Worm (Caenorhabditis elegans) whole organism, L4/young adult: ENCODE measurements around the gene C40A11.3.

ENCODE experiments used
- W03F9.2 ChIP-seq: fragments of 150-350 bp; optimal IDR thresholded peaks from 2 replicates; lab custom pipeline; 2014; ENCODE audit warnings: missing biosample characterization, missing genetic modification characterization
- dao-5 ChIP-seq: sonication (generic microtip); optimal IDR thresholded peaks from 2 replicates; lab custom pipeline; 2016; ENCODE audit warnings: missing genotype, missing genetic modification characterization, moderate library complexity, missing compliant biosample characterization
- him-1 ChIP-seq: sonication (generic microtip); optimal IDR thresholded peaks from 2 replicates; lab custom pipeline; 2016; ENCODE audit warnings: missing genotype, missing genetic modification reagents, missing genetic modification characterization, missing compliant biosample characterization

Gene C40A11.3

DNA sequence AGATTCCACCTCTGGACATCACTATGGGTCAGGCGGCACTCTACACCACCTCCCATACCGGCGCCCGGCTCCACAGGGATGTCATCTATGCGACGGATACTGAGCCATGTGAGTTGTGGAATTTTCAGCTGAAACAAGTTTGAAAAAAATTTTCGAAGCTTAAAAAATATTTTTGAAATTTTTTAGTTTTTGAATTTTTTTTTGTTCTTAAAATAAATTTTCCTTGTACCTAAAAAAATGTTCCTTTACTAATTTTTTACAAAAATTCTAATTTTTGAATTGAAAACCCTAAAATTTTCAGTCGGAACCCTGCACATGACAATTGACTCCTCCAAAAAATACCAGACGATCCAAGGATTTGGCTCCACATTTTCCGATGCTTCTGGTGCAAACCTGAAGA is 36.8 kb downstream of the C40A11.3 start:
- TF ChIP-seq him-1 (tag; lab: Kevin White, UChicago) (no peak), W03F9.2 (tag; lab: Kevin White, UChicago) (no peak), dao-5 (no peak)

DNA sequence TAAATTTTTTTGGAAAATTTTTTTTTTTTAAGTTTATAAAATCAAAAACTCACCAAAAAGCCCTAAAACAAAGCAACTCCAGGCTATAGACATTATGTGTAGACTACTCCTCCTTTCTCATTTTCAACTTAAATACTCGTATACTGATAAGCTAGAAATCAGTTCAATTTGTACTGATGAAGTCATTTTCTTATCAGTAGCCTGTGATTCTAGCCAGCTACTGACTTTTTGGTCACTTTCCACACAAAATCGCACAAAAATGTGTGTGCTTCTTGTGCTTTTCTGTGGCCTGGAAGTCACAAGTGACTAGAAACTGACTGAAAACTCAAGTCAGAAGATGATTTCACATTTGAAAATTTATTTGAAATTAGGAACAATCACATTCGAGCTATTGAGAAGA is 45.4 kb downstream of the C40A11.3 start, which contains the start of gene gba-2:
TSS of gene gba-2 (minus strand) at position 106 of the 400 bp plus-strand sequence.
- no peak for TF ChIP-seq W03F9.2 (tag; lab: Kevin White, UChicago)
- no peak for TF ChIP-seq him-1 (tag; lab: Kevin White, UChicago)
- no peak for TF ChIP-seq dao-5

ce11 chrII:2186730-2187129 is 45.8 kb downstream of the C40A11.3 start:
- TF ChIP-seq him-1 (tag; lab: Kevin White, UChicago), result no peak

DNA sequence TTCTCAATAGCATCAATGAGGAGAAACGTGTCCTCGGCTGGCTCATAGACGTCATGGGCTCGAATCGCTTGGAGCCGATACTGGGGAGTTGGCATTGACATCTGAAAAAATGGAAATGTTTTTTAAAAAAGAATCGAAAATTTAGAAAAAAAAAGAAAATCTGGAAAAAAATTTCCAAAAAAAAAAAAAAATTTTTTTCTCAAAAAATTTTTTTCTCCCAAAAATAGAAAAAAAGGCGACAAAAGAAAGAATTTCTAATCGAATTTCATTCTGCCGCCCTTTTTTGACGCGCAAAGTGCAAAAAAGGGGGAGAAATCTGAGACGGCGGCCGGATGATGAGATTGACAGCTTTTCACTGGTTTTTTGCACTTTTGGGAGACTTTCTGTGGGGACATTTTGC is 48.4 kb downstream of the C40A11.3 start, which contains the start of gene mtq-2:
TSS of gene mtq-2 (minus strand) at position 101 of the 400 bp plus-strand sequence.
- TF ChIP-seq him-1 (tag; lab: Kevin White, UChicago), result no peak
- TF ChIP-seq dao-5, result no peak
- no peak for TF ChIP-seq W03F9.2 (tag; lab: Kevin White, UChicago)

DNA sequence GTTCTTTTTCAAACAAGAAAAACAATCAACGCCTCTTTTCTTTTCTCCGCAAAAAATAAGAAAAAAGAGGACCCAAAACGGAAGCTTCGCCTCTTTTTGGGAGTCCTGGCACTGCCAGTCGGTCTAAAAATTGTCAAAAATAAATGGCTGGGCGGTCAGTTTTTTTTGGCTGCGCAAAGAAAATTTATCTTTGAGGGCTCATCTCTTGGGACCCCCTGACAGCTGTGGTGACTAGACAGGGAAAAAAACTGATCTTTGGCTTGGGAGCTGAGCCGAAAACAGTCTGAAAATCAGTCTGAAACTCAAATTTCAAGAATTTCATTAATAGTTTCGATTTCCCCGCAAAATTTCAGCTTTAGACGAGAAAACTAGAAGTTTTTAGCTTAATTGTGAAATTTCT is 49.6 kb downstream of the C40A11.3 start:
- TF ChIP-seq dao-5 (no peak), him-1 (tag; lab: Kevin White, UChicago) (no peak), W03F9.2 (tag; lab: Kevin White, UChicago) (no peak)

- TF ChIP-seq dao-5 (no peak), him-1 (tag; lab: Kevin White, UChicago) (no peak), W03F9.2 (tag; lab: Kevin White, UChicago) (no peak)
Measured at ce11 chrII:2191383-2191782, 50.5 kb downstream of the C40A11.3 start.

DNA sequence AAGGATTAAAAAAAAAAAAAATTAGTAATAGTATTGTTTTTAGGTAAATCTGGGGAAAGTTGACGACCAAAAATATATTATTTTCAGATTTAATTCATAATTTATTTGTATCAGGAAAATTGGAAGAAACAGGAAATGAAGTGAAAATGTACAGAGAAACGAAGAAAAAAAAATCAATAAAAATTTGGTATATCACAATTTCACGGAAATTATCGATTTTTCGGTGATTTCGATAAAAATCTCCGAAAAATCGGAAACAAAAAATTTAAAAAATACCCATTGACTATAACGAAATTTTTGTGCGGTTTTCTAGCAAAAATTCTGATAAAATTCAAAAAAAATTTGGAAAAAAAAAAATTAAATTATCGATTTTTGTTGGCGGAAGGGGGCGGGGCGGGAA is 51.4 kb downstream of the C40A11.3 start:
- no peak for TF ChIP-seq W03F9.2 (tag; lab: Kevin White, UChicago)
- TF ChIP-seq him-1 (tag; lab: Kevin White, UChicago), result no peak
- no peak for TF ChIP-seq dao-5
